Worm (Caenorhabditis elegans) whole organism, L4 larva: ENCODE data around the gene R08C7.8.

ENCODE experiments used
- D1046.2 ChIP-seq: fragments of 200-800 bp; sonication (Bioruptor generic); IDR thresholded peaks from 2 replicates; pipeline ENCODE4 v1.3.6; 2022; ENCODE audit warnings: missing genetic modification characterization, missing compliant biosample characterization
- F10B5.3 ChIP-seq: sonication (generic microtip); optimal IDR thresholded peaks from 2 replicates; lab custom pipeline; 2016; ENCODE audit warnings: mild to moderate bottlenecking, missing genetic modification characterization, missing compliant biosample characterization
- F49E8.2 ChIP-seq: sonication (generic microtip); optimal IDR thresholded peaks from 2 replicates; lab custom pipeline; 2016; ENCODE audit warnings: missing compliant biosample characterization, mild to moderate bottlenecking, missing genetic modification characterization, borderline replicate concordance
- R02D3.7 ChIP-seq: fragments of 150-350 bp; sonication (generic microtip); optimal IDR thresholded peaks from 3 replicates; lab custom pipeline; 2014; ENCODE audit warnings: missing biosample characterization, missing genetic modification characterization
- T20F7.1 ChIP-seq: fragments of 200-800 bp; sonication (Bioruptor generic); optimal IDR thresholded peaks from 2 replicates; lab custom pipeline; 2018; ENCODE audit warnings: mild to moderate bottlenecking, missing genetic modification characterization, missing compliant biosample characterization
- Y105C5A.15 ChIP-seq: fragments of 200-800 bp; sonication (Bioruptor generic); IDR thresholded peaks from 2 replicates; pipeline ENCODE4 v1.3.6; 2022; ENCODE audit warnings: missing genetic modification characterization, missing compliant biosample characterization
- Y48G9A.11 ChIP-seq: fragments of 200-800 bp; sonication (Bioruptor generic); IDR thresholded peaks from 2 replicates; pipeline ENCODE4 v1.3.6; 2022; ENCODE audit warnings: missing genetic modification reagents, missing genetic modification characterization, missing compliant biosample characterization
- Y5F2A.4 ChIP-seq: fragments of 200-800 bp; sonication (Bioruptor generic); optimal IDR thresholded peaks from 2 replicates; lab custom pipeline; 2018; ENCODE audit warnings: mild to moderate bottlenecking, missing genetic modification characterization, missing compliant biosample characterization
- Y75B8A.6 ChIP-seq: fragments of 200-800 bp; sonication (Bioruptor generic); IDR thresholded peaks from 2 replicates; pipeline ENCODE4 v1.3.6; 2022; ENCODE audit warnings: missing genetic modification reagents, missing genetic modification characterization, missing compliant biosample characterization
- ZK337.2 ChIP-seq: fragments of 200-800 bp; sonication (Bioruptor generic); IDR thresholded peaks from 2 replicates; pipeline ENCODE4 v1.3.6; 2022; ENCODE audit warnings: missing genetic modification reagents, missing genetic modification characterization, missing compliant biosample characterization
- ZK546.5 ChIP-seq, 2 experiments: sonication (generic microtip); optimal IDR thresholded peaks; 2 replicates each; lab custom pipeline; 2017; ENCODE audit warnings: missing biosample characterization in 2 of 2, missing genetic modification characterization in 2 of 2
- aha-1 ChIP-seq: fragments of 150-350 bp; peaks from one replicate; lab custom pipeline; 2014; ENCODE audit warnings: missing biosample characterization, missing genetic modification characterization
- aly-2 ChIP-seq: sonication (generic microtip); optimal IDR thresholded peaks from 2 replicates; lab custom pipeline; 2018; ENCODE audit warnings: missing biosample characterization, missing genetic modification characterization
- arid-1 ChIP-seq: fragments of 200-800 bp; sonication (Bioruptor generic); conservative IDR thresholded peaks from 2 replicates; pipeline ENCODE4 v1.3.6; 2022; ENCODE audit warnings: missing genetic modification reagents, missing genetic modification characterization, missing compliant biosample characterization
- ceh-20 ChIP-seq: fragments of 200-800 bp; sonication (Bioruptor generic); IDR thresholded peaks from 2 replicates; pipeline ENCODE4 v1.3.6; 2022; ENCODE audit warnings: missing genetic modification reagents, missing genetic modification characterization, missing compliant biosample characterization
- ceh-44 ChIP-seq: fragments of 200-800 bp; sonication (Bioruptor generic); IDR thresholded peaks from 2 replicates; pipeline ENCODE4 v1.3.6; 2022; ENCODE audit warnings: missing genetic modification reagents, missing genetic modification characterization, missing compliant biosample characterization
- ceh-62 ChIP-seq: sonication (generic microtip); optimal IDR thresholded peaks from 2 replicates; lab custom pipeline; 2017; ENCODE audit warnings: missing biosample characterization, missing genetic modification characterization
- ctbp-1 ChIP-seq: fragments of 200-800 bp; sonication (Bioruptor generic); IDR thresholded peaks from 2 replicates; pipeline ENCODE4 v1.3.6; 2022; ENCODE audit warnings: missing genetic modification reagents, missing genetic modification characterization, missing compliant biosample characterization
- daf-12 ChIP-seq: fragments of 150-350 bp; optimal IDR thresholded peaks from 2 replicates; lab custom pipeline; 2014; ENCODE audit warnings: missing biosample characterization, missing genetic modification reagents, missing genetic modification characterization
- daf-16 ChIP-seq, 3 experiments: sonication (generic microtip); optimal IDR thresholded peaks; 2 replicates each; lab custom pipeline; 2016 to 2017; ENCODE audit warnings: missing genetic modification characterization in 3 of 3, missing genetic modification reagents in 3 of 3, mild to moderate bottlenecking in 2 of 3, missing compliant biosample characterization in 2 of 3, missing biosample characterization in 1 of 3, moderate library complexity in 1 of 3
- daf-19 ChIP-seq: fragments of 200-800 bp; sonication (Bioruptor generic); conservative IDR thresholded peaks from 2 replicates; pipeline ENCODE4 v1.3.6; 2022; ENCODE audit warnings: missing genetic modification characterization, missing compliant biosample characterization
- daf-8 ChIP-seq: fragments of 200-800 bp; sonication (Bioruptor generic); IDR thresholded peaks from 2 replicates; pipeline ENCODE4 v1.3.6; 2022; ENCODE audit warnings: missing genetic modification characterization, missing compliant biosample characterization
- dmd-8 ChIP-seq: fragments of 200-800 bp; sonication (Bioruptor generic); IDR thresholded peaks from 2 replicates; pipeline ENCODE4 v1.3.6; 2022; ENCODE audit warnings: missing genetic modification characterization, missing compliant biosample characterization
- dmd-9 ChIP-seq: fragments of 200-800 bp; sonication (Bioruptor generic); IDR thresholded peaks from 2 replicates; pipeline ENCODE4 v1.3.6; 2022; ENCODE audit warnings: missing genetic modification reagents, missing genetic modification characterization, missing compliant biosample characterization
- duxl-1 ChIP-seq: sonication (generic microtip); optimal IDR thresholded peaks from 2 replicates; lab custom pipeline; 2016; ENCODE audit warnings: mild to moderate bottlenecking, missing genetic modification characterization, moderate library complexity, missing compliant biosample characterization; ENCODE audit not compliant: poor library complexity
- egl-27 ChIP-seq: sonication (generic microtip); optimal IDR thresholded peaks from 3 replicates; lab custom pipeline; 2017; ENCODE audit warnings: missing biosample characterization, missing genetic modification reagents, missing genetic modification characterization
- egl-43 ChIP-seq: fragments of 200-800 bp; sonication (Bioruptor generic); IDR thresholded peaks from 2 replicates; pipeline ENCODE4 v1.3.6; 2022; ENCODE audit warnings: missing genetic modification reagents, missing genetic modification characterization, missing compliant biosample characterization
- hif-1 ChIP-seq, 2 experiments: sonication (generic microtip); optimal IDR thresholded peaks; 2 replicates each; lab custom pipeline; 2016 to 2017; ENCODE audit warnings: missing compliant biosample characterization in 2 of 2, missing genetic modification characterization in 2 of 2, missing genetic modification reagents in 2 of 2, missing genotype in 2 of 2, mild to moderate bottlenecking in 1 of 2
- lin-15B ChIP-seq: fragments of 150-350 bp; sonication (generic microtip); optimal IDR thresholded peaks from 3 replicates; lab custom pipeline; 2014; ENCODE audit warnings: missing biosample characterization, missing genetic modification characterization
- lin-39 ChIP-seq: fragments of 150-350 bp; optimal IDR thresholded peaks from 2 replicates; lab custom pipeline; 2014; ENCODE audit warnings: missing biosample characterization, missing genetic modification reagents, missing genetic modification characterization
- lir-3 ChIP-seq: sonication (generic microtip); optimal IDR thresholded peaks from 2 replicates; lab custom pipeline; 2016; ENCODE audit warnings: mild to moderate bottlenecking, missing genetic modification characterization, missing compliant biosample characterization
- mep-1 ChIP-seq: fragments of 150-350 bp; sonication (generic microtip); optimal IDR thresholded peaks from 3 replicates; lab custom pipeline; 2014; ENCODE audit warnings: missing biosample characterization, missing genetic modification characterization
- mes-2 ChIP-seq: sonication (generic microtip); optimal IDR thresholded peaks from 2 replicates; lab custom pipeline; 2016; ENCODE audit warnings: missing genotype, mild to moderate bottlenecking, missing genetic modification characterization, missing compliant biosample characterization; ENCODE audit not compliant: poor library complexity, severe bottlenecking
- mxl-2 ChIP-seq: fragments of 200-800 bp; sonication (Bioruptor generic); conservative IDR thresholded peaks from 2 replicates; pipeline ENCODE4 v1.3.6; 2022; ENCODE audit warnings: missing genetic modification reagents, missing genetic modification characterization, missing compliant biosample characterization
- mxl-3 ChIP-seq: fragments of 200-800 bp; sonication (Bioruptor generic); optimal IDR thresholded peaks from 2 replicates; lab custom pipeline; 2018; ENCODE audit warnings: mild to moderate bottlenecking, missing genetic modification characterization, missing compliant biosample characterization
- nhr-25 ChIP-seq: sonication (generic microtip); optimal IDR thresholded peaks from 2 replicates; lab custom pipeline; 2017; ENCODE audit warnings: missing genetic modification characterization, mild to moderate bottlenecking, missing compliant biosample characterization, antibody characterized with exemption, moderate library complexity, borderline replicate concordance; ENCODE audit not compliant: insufficient read depth
- nhr-41 ChIP-seq: fragments of 200-800 bp; sonication (Bioruptor generic); IDR thresholded peaks from 2 replicates; pipeline ENCODE4 v1.3.6; 2022; ENCODE audit warnings: missing genetic modification reagents, missing genetic modification characterization, missing compliant biosample characterization
- nhr-42 ChIP-seq: fragments of 200-800 bp; sonication (Bioruptor generic); IDR thresholded peaks from 2 replicates; pipeline ENCODE4 v1.3.6; 2022; ENCODE audit warnings: missing genetic modification characterization, missing compliant biosample characterization
- nhr-48 ChIP-seq: sonication (generic microtip); optimal IDR thresholded peaks from 2 replicates; lab custom pipeline; 2016; ENCODE audit warnings: mild to moderate bottlenecking, missing genetic modification characterization, missing compliant biosample characterization
- set-16 ChIP-seq: fragments of 200-800 bp; sonication (Bioruptor generic); IDR thresholded peaks from 2 replicates; pipeline ENCODE4 v1.3.6; 2022; ENCODE audit warnings: missing genetic modification reagents, missing genetic modification characterization, missing compliant biosample characterization
- skn-1 ChIP-seq: fragments of 150-350 bp; optimal IDR thresholded peaks from 2 replicates; lab custom pipeline; 2014; ENCODE audit warnings: missing biosample characterization, missing genetic modification characterization
- snpc-1.2 ChIP-seq: fragments of 200-800 bp; sonication (Bioruptor generic); IDR thresholded peaks from 2 replicates; pipeline ENCODE4 v1.3.6; 2022; ENCODE audit warnings: missing genetic modification reagents, missing genetic modification characterization, missing compliant biosample characterization
- snpc-4 ChIP-seq: fragments of 150-350 bp; optimal IDR thresholded peaks from 2 replicates; lab custom pipeline; 2014; ENCODE audit warnings: missing biosample characterization, missing genetic modification characterization
- spr-1 ChIP-seq: sonication (generic microtip); optimal IDR thresholded peaks from 2 replicates; lab custom pipeline; 2016; ENCODE audit warnings: mild to moderate bottlenecking, missing genetic modification characterization, missing compliant biosample characterization
- spr-3 ChIP-seq: fragments of 200-800 bp; sonication (Bioruptor generic); optimal IDR thresholded peaks from 2 replicates; lab custom pipeline; 2018; ENCODE audit warnings: mild to moderate bottlenecking, missing genetic modification characterization, missing compliant biosample characterization
- zfp-2 ChIP-seq: sonication (generic microtip); optimal IDR thresholded peaks from 2 replicates; lab custom pipeline; 2016; ENCODE audit warnings: mild to moderate bottlenecking, missing genetic modification characterization, missing compliant biosample characterization
- zfp-3 ChIP-seq: fragments of 200-800 bp; sonication (Bioruptor generic); conservative IDR thresholded peaks from 2 replicates; pipeline ENCODE4 v1.3.6; 2022; ENCODE audit warnings: missing genetic modification reagents, missing genetic modification characterization, missing compliant biosample characterization
- zip-11 ChIP-seq: fragments of 200-800 bp; sonication (Bioruptor generic); IDR thresholded peaks from 2 replicates; pipeline ENCODE4 v1.3.6; 2022; ENCODE audit warnings: missing genetic modification characterization, missing compliant biosample characterization
- ztf-11 ChIP-seq: fragments of 150-350 bp; optimal IDR thresholded peaks from 2 replicates; lab custom pipeline; 2014; ENCODE audit warnings: missing biosample characterization, missing genetic modification characterization

The R08C7.8 gene

ce11 chrIV:4454330-4455173 is 20.2 kb upstream of the R08C7.8 start, which contains the start of gene R08C7.11 (continued):
- TF ChIP-seq arid-1: no peak
- no peak for TF ChIP-seq ZK337.2
- no peak for TF ChIP-seq ceh-20 (GFP tag; lab: Robert Waterston, UW)
- TF ChIP-seq daf-16 (GFP tag; optimal IDR thresholded peaks at IDR 0.05; lab: Kevin White, UChicago): no peak
- TF ChIP-seq daf-16 (tag; optimal IDR thresholded peaks at IDR 0.05; lab: Kevin White, UChicago): peak; percentile 5
- TF ChIP-seq nhr-41: no peak
- no peak for TF ChIP-seq Y105C5A.15 (GFP tag; lab: Robert Waterston, UW)
- no peak for TF ChIP-seq lin-39 (tag; lab: Kevin White, UChicago)
- TF ChIP-seq zfp-3: no peak
- TF ChIP-seq nhr-42 (GFP tag; lab: Robert Waterston, UW): no peak
- no peak for TF ChIP-seq egl-27 (tag; lab: Kevin White, UChicago)
- TF ChIP-seq ztf-11: no peak
- no peak for TF ChIP-seq ceh-44 (GFP tag; lab: Robert Waterston, UW)
- TF ChIP-seq aha-1 (tag; lab: Kevin White, UChicago): peak; percentile 86
- no peak for TF ChIP-seq nhr-25 (tag; lab: Kevin White, UChicago)
- TF ChIP-seq Y5F2A.4: no peak
- TF ChIP-seq ZK546.5 (tag; optimal IDR thresholded peaks at IDR 0.05; lab: Kevin White, UChicago): no peak
- peak; percentile 20 for TF ChIP-seq nhr-48 (tag; lab: Kevin White, UChicago)
- TF ChIP-seq egl-43 (GFP tag; lab: Robert Waterston, UW): no peak
- TF ChIP-seq daf-19: no peak
- no peak for TF ChIP-seq mxl-2 (GFP tag; lab: Robert Waterston, UW)
- no peak for TF ChIP-seq ctbp-1 (GFP tag; lab: Robert Waterston, UW)
- no peak for TF ChIP-seq spr-1 (tag; lab: Kevin White, UChicago)
- TF ChIP-seq set-16 (GFP tag; lab: Robert Waterston, UW): peak; percentile 75
- no peak for TF ChIP-seq snpc-4 (tag; lab: Kevin White, UChicago)
- peak; percentile 37 for TF ChIP-seq mes-2 (tag; lab: Kevin White, UChicago)
- TF ChIP-seq Y75B8A.6: no peak
- TF ChIP-seq Y48G9A.11 (GFP tag; lab: Robert Waterston, UW): no peak
- no peak for TF ChIP-seq daf-8
- no peak for TF ChIP-seq zfp-2 (tag; lab: Kevin White, UChicago)
- TF ChIP-seq aly-2: no peak
- no peak for TF ChIP-seq F49E8.2 (tag; lab: Kevin White, UChicago)
- no peak for TF ChIP-seq hif-1 (tag; optimal IDR thresholded peaks at IDR 0.05; lab: Kevin White, UChicago)
- TF ChIP-seq R02D3.7 (tag; lab: Kevin White, UChicago): no peak
- TF ChIP-seq T20F7.1: no peak
- TF ChIP-seq zip-11 (GFP tag; lab: Robert Waterston, UW): no peak
- TF ChIP-seq D1046.2: no peak
- TF ChIP-seq lin-15B (tag; lab: Kevin White, UChicago): no peak
- no peak for TF ChIP-seq spr-3 (GFP tag; lab: Kevin White, UChicago)
- no peak for TF ChIP-seq daf-12 (tag; lab: Kevin White, UChicago)
- no peak for TF ChIP-seq dmd-8 (GFP tag; lab: Robert Waterston, UW)
- TF ChIP-seq lir-3 (tag; lab: Kevin White, UChicago): no peak
- peak; percentile 40 for TF ChIP-seq mxl-3 (GFP tag; lab: Kevin White, UChicago)
- no peak for TF ChIP-seq F10B5.3 (tag; lab: Kevin White, UChicago)
- TF ChIP-seq mep-1 (tag; lab: Kevin White, UChicago): no peak
- TF ChIP-seq snpc-1.2 (GFP tag; lab: Robert Waterston, UW): no peak
- no peak for TF ChIP-seq ceh-62 (tag; lab: Kevin White, UChicago)
- TF ChIP-seq skn-1: no peak
- no peak for TF ChIP-seq dmd-9
- TF ChIP-seq duxl-1 (tag; lab: Kevin White, UChicago): no peak
